Worm (Caenorhabditis elegans) whole organism, late embryonic: ENCODE measurements around the gene T05H4.11.

Experiments
- dmd-4 ChIP-seq: sonication (generic microtip); optimal IDR thresholded peaks from 2 replicates; lab custom pipeline; 2016; ENCODE audit warnings: borderline replicate concordance, missing genetic modification characterization, missing compliant biosample characterization
- elt-4 ChIP-seq: sonication (generic microtip); optimal IDR thresholded peaks from 2 replicates; lab custom pipeline; 2016; ENCODE audit warnings: missing genetic modification characterization, missing compliant biosample characterization
- hlh-30 ChIP-seq: sonication (generic microtip); optimal IDR thresholded peaks from 2 replicates; lab custom pipeline; 2017; ENCODE audit warnings: antibody characterized with exemption, missing genetic modification characterization, missing compliant biosample characterization; ENCODE audit not compliant: insufficient read depth
- pha-4 ChIP-seq: fragments of 150-350 bp; optimal IDR thresholded peaks from 2 replicates; lab custom pipeline; 2018; ENCODE audit warnings: missing biosample characterization, missing genetic modification reagents, missing genetic modification characterization
- ttx-3 ChIP-seq: sonication (generic microtip); optimal IDR thresholded peaks from 2 replicates; lab custom pipeline; 2016; ENCODE audit warnings: missing genetic modification reagents, missing genetic modification characterization, missing compliant biosample characterization
- unc-55 ChIP-seq: sonication (generic microtip); optimal IDR thresholded peaks from 2 replicates; lab custom pipeline; 2017; ENCODE audit warnings: missing biosample characterization, missing genetic modification reagents, missing genetic modification characterization

DNA sequence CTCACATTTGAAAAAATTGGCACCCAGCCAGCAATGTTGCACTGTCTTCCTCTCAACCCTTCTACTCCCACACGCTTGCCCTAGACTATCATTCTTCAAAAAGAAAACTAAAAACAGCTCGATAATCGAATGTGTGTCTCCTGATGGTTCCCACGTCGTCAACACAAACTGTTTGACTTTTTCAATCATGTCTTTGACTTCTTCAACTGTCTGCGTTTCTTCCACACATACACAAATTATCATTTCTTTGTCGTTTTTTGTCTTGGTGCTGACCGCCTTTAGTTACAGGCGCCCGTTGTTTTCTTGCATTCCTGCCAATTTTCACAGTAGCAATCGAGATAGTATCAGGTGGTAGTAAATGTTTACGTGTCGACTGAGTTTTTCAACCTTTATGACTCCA, 36.5 kb upstream of the T05H4.11 start:
- TF ChIP-seq elt-4 (tag; lab: Kevin White, UChicago) (no peak), hlh-30 (tag; lab: Kevin White, UChicago) (no peak), pha-4 (tag; lab: Kevin White, UChicago) (no peak), unc-55 (no peak), ttx-3 (tag; lab: Kevin White, UChicago) (no peak), dmd-4 (tag; lab: Kevin White, UChicago) (no peak)
